Worm (Caenorhabditis elegans) whole organism, L4/young adult: ENCODE data around the gene nhr-72.

Experiments
- W03F9.2 ChIP-seq: fragments of 150-350 bp; optimal IDR thresholded peaks from 2 replicates; lab custom pipeline; 2014; ENCODE audit warnings: missing biosample characterization, missing genetic modification characterization
- him-1 ChIP-seq: sonication (generic microtip); optimal IDR thresholded peaks from 2 replicates; lab custom pipeline; 2016; ENCODE audit warnings: missing genotype, missing genetic modification reagents, missing genetic modification characterization, missing compliant biosample characterization

- TF ChIP-seq W03F9.2 (no peak), him-1 (tag; lab: Kevin White, UChicago) (no peak)
Observed at ce11 chrII:3803219-3803618, 47.3 kb downstream of the nhr-72 start, which contains the start of gene ins-32.
